Fruit fly (Drosophila melanogaster) Kc167 (cell line): ENCODE results near the gene Elba2.

Experiments
- Myc ChIP-seq: fragments of >200 bp; optimal IDR thresholded peaks from 2 replicates; lab custom pipeline; 2017; ENCODE audit warnings: missing external identifiers
- h ChIP-seq: fragments of >200 bp; optimal IDR thresholded peaks from 3 replicates; lab custom pipeline; 2018; ENCODE audit warnings: missing external identifiers
- psq ChIP-seq: fragments of >200 bp; optimal IDR thresholded peaks from 2 replicates; lab custom pipeline; 2017; ENCODE audit warnings: missing external identifiers
- ttk ChIP-seq: sonication (Bioruptor generic); optimal IDR thresholded peaks from 2 replicates; lab custom pipeline; 2017; ENCODE audit warnings: missing external identifiers

- TF ChIP-seq psq (lab: Kevin White, UChicago) (no peak), Myc (lab: Kevin White, UChicago) (no peak), h (lab: Kevin White, UChicago) (no peak), ttk (lab: Kevin White, UChicago) (no peak)
These were observed 4.5 kb upstream of the Elba2 start, which contains the start of gene Cyp309a2 for dm6 chr2L:2572937-2573336.
